Fruit fly (Drosophila melanogaster): Measurements from ENCODE around the gene CG15269.

The CG15269 gene

DNA sequence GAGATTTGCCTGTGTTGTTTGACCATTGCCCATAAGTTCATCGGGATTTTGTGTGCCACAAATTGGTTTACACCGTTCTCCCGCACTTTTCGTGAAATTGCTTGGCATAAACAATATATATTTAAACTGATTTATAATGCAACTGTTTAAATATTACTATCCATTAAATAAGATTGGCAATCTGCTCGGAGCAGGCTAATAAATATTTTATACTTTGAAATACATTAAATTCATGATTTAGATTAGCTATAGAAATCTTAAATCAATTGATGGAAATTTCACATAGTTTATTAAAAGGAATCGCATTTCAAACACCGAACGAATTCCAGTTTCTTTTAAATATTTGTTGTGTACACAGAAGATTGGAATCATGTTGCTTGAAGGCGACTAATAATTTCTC, 43.1 kb upstream of the CG15269 start (continued):
- TF ChIP-seq CG2199 (GFP tag; IDR thresholded peaks at IDR 0.05): 0 out of 3 replicates have a peak, but pooled peaks have one; percentile 4
- TF ChIP-seq kni (GFP tag; optimal IDR thresholded peaks at IDR 0.05): no peak
- TF ChIP-seq row (GFP tag; IDR thresholded peaks at IDR 0.05): peak; percentile 23; the same call in 1 of the 3 replicates
- TF ChIP-seq CG17385 (GFP tag; optimal IDR thresholded peaks at IDR 0.05): peak; percentile 9
- no peak for TF ChIP-seq Dbx (GFP tag; IDR thresholded peaks at IDR 0.05)
- peak; percentile 18 for TF ChIP-seq vfl (GFP tag; optimal IDR thresholded peaks at IDR 0.05)
- TF ChIP-seq hkb (optimal IDR thresholded peaks at IDR 0.05): no peak
- no peak for TF ChIP-seq hkb (GFP tag; IDR thresholded peaks at IDR 0.05)
- peak; percentile 43 for TF ChIP-seq sens (GFP tag)
- TF ChIP-seq CG15269 (tag; optimal IDR thresholded peaks at IDR 0.05): peak; percentile 42
- peak; percentile 0 for TF ChIP-seq CG12155 (GFP tag; optimal IDR thresholded peaks at IDR 0.05)
- peak; percentile 53 for TF ChIP-seq CG11504 (tag; optimal IDR thresholded peaks at IDR 0.05)
- no peak for TF ChIP-seq D19B (GFP tag; optimal IDR thresholded peaks at IDR 0.05)
- no peak for TF ChIP-seq crc (GFP tag; optimal IDR thresholded peaks at IDR 0.05)
- peak in 1 of 2 experiments; percentile 1 for TF ChIP-seq bsh (GFP tag; optimal IDR thresholded peaks at IDR 0.05)
- TF ChIP-seq CG15601 (tag; optimal IDR thresholded peaks at IDR 0.05): no peak
- no peak for TF ChIP-seq Fer2 (tag; optimal IDR thresholded peaks at IDR 0.05)
- TF ChIP-seq CG2889 (GFP tag; IDR thresholded peaks at IDR 0.05): no peak
- no peak for TF ChIP-seq CG16813 (GFP tag; IDR thresholded peaks at IDR 0.05; ENCODE audit: partially characterized antibody)
- TF ChIP-seq CG13424 (tag; optimal IDR thresholded peaks at IDR 0.05): peak; percentile 45
- no peak for TF ChIP-seq Hr78 (GFP tag; optimal IDR thresholded peaks at IDR 0.05)
- no peak for TF ChIP-seq CG14014 (GFP tag; IDR thresholded peaks at IDR 0.05)
- peak; percentile 1 for TF ChIP-seq Hsf (GFP tag; optimal IDR thresholded peaks at IDR 0.05)
- no peak for TF ChIP-seq CG15073 (GFP tag; optimal IDR thresholded peaks at IDR 0.05)
- peak; percentile 24 for TF ChIP-seq dmrt99B (tag; optimal IDR thresholded peaks at IDR 0.05)
- TF ChIP-seq gem (tag; optimal IDR thresholded peaks at IDR 0.05): peak; percentile 61

DNA sequence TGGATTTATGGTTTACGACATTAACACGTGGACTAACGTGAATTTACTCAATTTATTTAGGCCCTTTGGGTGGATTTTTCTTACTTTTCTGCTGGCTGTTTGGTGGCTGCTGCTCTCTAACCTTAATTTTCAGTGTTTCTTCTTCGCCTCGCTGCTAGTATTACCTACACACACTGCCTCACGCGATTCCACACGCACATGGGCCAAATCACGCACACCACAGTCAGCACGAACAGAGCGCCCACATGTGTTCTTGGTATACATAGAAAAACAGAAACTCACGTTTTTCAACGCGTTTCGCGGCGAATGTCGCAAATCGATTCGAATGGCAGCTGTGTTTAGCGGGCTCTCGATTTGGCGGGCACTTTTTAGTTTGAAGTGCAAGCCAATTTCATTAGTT, 41.4 kb upstream of the CG15269 start:
- peak; percentile 31 for TF ChIP-seq ewg (GFP tag; optimal IDR thresholded peaks at IDR 0.05)
- peak; percentile 49 for TF ChIP-seq psq (GFP tag; optimal IDR thresholded peaks at IDR 0.05)
- TF ChIP-seq btn (GFP tag; optimal IDR thresholded peaks at IDR 0.05): no peak
- peak; percentile 15 for TF ChIP-seq CG30403 (GFP tag; optimal IDR thresholded peaks at IDR 0.05)
- peak; percentile 66 for TF ChIP-seq sens (GFP tag)
- TF ChIP-seq al (GFP tag; IDR thresholded peaks at IDR 0.05): no peak
- TF ChIP-seq CG34376 (GFP tag; optimal IDR thresholded peaks at IDR 0.05): no peak
- TF ChIP-seq klu (GFP tag; IDR thresholded peaks at IDR 0.05): peak; percentile 19; the same call in 1 of the 2 replicates
- peak; percentile 76 for TF ChIP-seq Fer1 (GFP tag; optimal IDR thresholded peaks at IDR 0.05)
- peak; percentile 86 for TF ChIP-seq CG17912 (GFP tag; optimal IDR thresholded peaks at IDR 0.05)
- no peak for TF ChIP-seq CG18619 (GFP tag; optimal IDR thresholded peaks at IDR 0.05)
- TF ChIP-seq CG8359 (GFP tag; optimal IDR thresholded peaks at IDR 0.05; ENCODE audit: borderline replicate concordance): no peak
- TF ChIP-seq CG4328 (GFP tag; optimal IDR thresholded peaks at IDR 0.05): peak; percentile 59
- TF ChIP-seq Sox102F (GFP tag; optimal IDR thresholded peaks at IDR 0.05): no peak
- TF ChIP-seq trh (GFP tag; optimal IDR thresholded peaks at IDR 0.05): no peak
- no peak for TF ChIP-seq Doc2 (GFP tag; IDR thresholded peaks at IDR 0.05)
- TF ChIP-seq Meics (GFP tag; optimal IDR thresholded peaks at IDR 0.05): peak; percentile 8
- TF ChIP-seq CG15696 (tag; optimal IDR thresholded peaks at IDR 0.05): peak; percentile 20
- no peak for TF ChIP-seq sd (tag; optimal IDR thresholded peaks at IDR 0.05)
- peak; percentile 77 for TF ChIP-seq mirr (GFP tag; optimal IDR thresholded peaks at IDR 0.05)
- TF ChIP-seq Dp (GFP tag; optimal IDR thresholded peaks at IDR 0.05): peak; percentile 100
- TF ChIP-seq CG13287 (GFP tag; IDR thresholded peaks at IDR 0.05; ENCODE audit: partially characterized antibody): peak; percentile 90
- peak; percentile 99 for TF ChIP-seq bigmax (GFP tag; optimal IDR thresholded peaks at IDR 0.05)
- peak; percentile 34 for TF ChIP-seq CHES-1-like (GFP tag; optimal IDR thresholded peaks at IDR 0.05)
- TF ChIP-seq ham (GFP tag; IDR thresholded peaks at IDR 0.05): no peak
- no peak for TF ChIP-seq CG6175 (GFP tag; IDR thresholded peaks at IDR 0.05)
- no peak for TF ChIP-seq fru (optimal IDR thresholded peaks at IDR 0.05)
